Worm (Caenorhabditis elegans) whole organism, L4/young adult: Measurements from ENCODE around the gene spn-4.

Experiments used
- W03F9.2 ChIP-seq: fragments of 150-350 bp; optimal IDR thresholded peaks from 2 replicates; lab custom pipeline; 2014; ENCODE audit warnings: missing biosample characterization, missing genetic modification characterization
- dao-5 ChIP-seq: sonication (generic microtip); optimal IDR thresholded peaks from 2 replicates; lab custom pipeline; 2016; ENCODE audit warnings: missing genotype, missing genetic modification characterization, moderate library complexity, missing compliant biosample characterization
- him-1 ChIP-seq: sonication (generic microtip); optimal IDR thresholded peaks from 2 replicates; lab custom pipeline; 2016; ENCODE audit warnings: missing genotype, missing genetic modification reagents, missing genetic modification characterization, missing compliant biosample characterization

ce11 chrV:6808962-6809361 lies 24.3 kb upstream of the spn-4 start, which contains the start of gene dmsr-16:
- TF ChIP-seq W03F9.2 (tag; lab: Kevin White, UChicago) (no peak), him-1 (no peak), dao-5 (no peak)
